Fruit fly (Drosophila melanogaster) whole organism, prepupa: ENCODE measurements around the gene Prosalpha2.

Experiments used
- CG10631 ChIP-seq: fragments of 200-800 bp; sonication (Bioruptor generic); optimal IDR thresholded peaks from 2 replicates; lab custom pipeline; 2016; ENCODE audit warnings: missing biosample characterization, missing genetic modification characterization
- CG10669 ChIP-seq: fragments of 200-800 bp; sonication (Bioruptor generic); optimal IDR thresholded peaks from 3 replicates; lab custom pipeline; 2018; ENCODE audit warnings: missing biosample characterization, mild to moderate bottlenecking, missing genetic modification characterization, moderate library complexity
- CG11294 ChIP-seq: fragments of 200-800 bp; sonication (Bioruptor generic); IDR thresholded peaks from 2 replicates; pipeline ENCODE4 v1.3.6; 2022; ENCODE audit warnings: missing biosample characterization, missing genetic modification characterization
- CG11762 ChIP-seq: fragments of 200-800 bp; sonication (Bioruptor generic); optimal IDR thresholded peaks from 3 replicates; lab custom pipeline; 2016; ENCODE audit warnings: missing biosample characterization, missing genetic modification characterization; ENCODE audit not compliant: insufficient read depth
- CG15336 ChIP-seq: fragments of 200-800 bp; sonication (Bioruptor generic); IDR thresholded peaks from 2 replicates; pipeline ENCODE4 v1.3.6; 2022; ENCODE audit warnings: missing biosample characterization, missing genetic modification characterization
- CG16779 ChIP-seq: fragments of 200-800 bp; sonication (Bioruptor generic); optimal IDR thresholded peaks from 3 replicates; lab custom pipeline; 2017; ENCODE audit warnings: missing biosample characterization, mild to moderate bottlenecking, missing genetic modification characterization
- CG3032 ChIP-seq: fragments of 200-800 bp; optimal IDR thresholded peaks from 2 replicates; lab custom pipeline; 2019; ENCODE audit warnings: missing biosample characterization, mild to moderate bottlenecking, missing genetic modification characterization, moderate library complexity
- CG31627 ChIP-seq: fragments of 200-800 bp; sonication (Bioruptor generic); optimal IDR thresholded peaks from 3 replicates; lab custom pipeline; 2016; ENCODE audit warnings: missing biosample characterization, missing genetic modification characterization
- CG32006 ChIP-seq: fragments of 200-800 bp; sonication (Bioruptor generic); optimal IDR thresholded peaks from 3 replicates; lab custom pipeline; 2017; ENCODE audit warnings: missing biosample characterization, mild to moderate bottlenecking, missing genetic modification characterization
- CG4318 ChIP-seq: fragments of 200-800 bp; sonication (Bioruptor generic); optimal IDR thresholded peaks from 3 replicates; lab custom pipeline; 2017; ENCODE audit warnings: missing biosample characterization, mild to moderate bottlenecking, missing genetic modification characterization
- CG6163 ChIP-seq: fragments of 200-800 bp; sonication (Bioruptor generic); IDR thresholded peaks from 3 replicates; pipeline ENCODE4 v1.3.6; 2022; ENCODE audit warnings: missing biosample characterization, missing genetic modification characterization
- CG6276 ChIP-seq: fragments of 200-800 bp; sonication (Bioruptor generic); optimal IDR thresholded peaks from 2 replicates; lab custom pipeline; 2017; ENCODE audit warnings: missing biosample characterization, mild to moderate bottlenecking, missing genetic modification characterization
- CG6792 ChIP-seq: fragments of 200-800 bp; sonication (Bioruptor generic); optimal IDR thresholded peaks from 3 replicates; lab custom pipeline; 2016; ENCODE audit warnings: missing biosample characterization, missing genetic modification characterization
- CG6808 ChIP-seq: fragments of 200-800 bp; sonication (Bioruptor generic); optimal IDR thresholded peaks from 3 replicates; lab custom pipeline; 2017; ENCODE audit warnings: missing biosample characterization, missing genetic modification characterization, mild to moderate bottlenecking, moderate library complexity, missing genetic modification reagents
- CG6854 ChIP-seq: fragments of 200-800 bp; sonication (Bioruptor generic); optimal IDR thresholded peaks from 2 replicates; lab custom pipeline; 2017; ENCODE audit warnings: missing biosample characterization, mild to moderate bottlenecking, missing genetic modification characterization
- CG7368 ChIP-seq: fragments of 200-800 bp; sonication (Bioruptor generic); optimal IDR thresholded peaks from 3 replicates; lab custom pipeline; 2016; ENCODE audit warnings: missing biosample characterization, missing genetic modification characterization
- CG8119 ChIP-seq: fragments of 200-800 bp; sonication (Bioruptor generic); IDR thresholded peaks from 3 replicates; pipeline ENCODE4 v1.3.6; 2022; ENCODE audit warnings: missing biosample characterization, missing genetic modification characterization
- Eip75B ChIP-seq: fragments of 200-800 bp; sonication (Bioruptor generic); optimal IDR thresholded peaks from 3 replicates; lab custom pipeline; 2016; ENCODE audit warnings: missing biosample characterization, missing genetic modification characterization
- Eip78C ChIP-seq: fragments of 200-800 bp; sonication (Bioruptor generic); peaks from one replicate; lab custom pipeline; 2016; ENCODE audit warnings: missing biosample characterization, missing genetic modification characterization
- Ets21C ChIP-seq: fragments of 200-800 bp; sonication (Bioruptor generic); optimal IDR thresholded peaks from 3 replicates; lab custom pipeline; 2016; ENCODE audit warnings: missing biosample characterization, missing genetic modification characterization
- Ets96B ChIP-seq: fragments of 200-800 bp; optimal IDR thresholded peaks from 2 replicates; lab custom pipeline; 2019; ENCODE audit warnings: missing biosample characterization, mild to moderate bottlenecking, missing genetic modification characterization, moderate library complexity
- Gug ChIP-seq: fragments of 200-800 bp; sonication (Bioruptor generic); IDR thresholded peaks from 2 replicates; pipeline ENCODE4 v1.3.6; 2022; ENCODE audit warnings: missing biosample characterization, missing genetic modification characterization
- Hr38 ChIP-seq: sonication (Bioruptor generic); optimal IDR thresholded peaks from 2 replicates; lab custom pipeline; 2016; ENCODE audit warnings: missing biosample characterization, missing genetic modification characterization
- Lpt ChIP-seq: fragments of 200-800 bp; sonication (Bioruptor generic); optimal IDR thresholded peaks from 3 replicates; lab custom pipeline; 2016; ENCODE audit warnings: missing biosample characterization, missing genetic modification characterization
- Met ChIP-seq: fragments of 200-800 bp; sonication (Bioruptor generic); optimal IDR thresholded peaks from 3 replicates; lab custom pipeline; 2016; ENCODE audit warnings: missing biosample characterization, missing genetic modification characterization
- Sox102F ChIP-seq: fragments of 200-800 bp; sonication (Bioruptor generic); optimal IDR thresholded peaks from 2 replicates; lab custom pipeline; 2016; ENCODE audit warnings: missing biosample characterization, mild to moderate bottlenecking, missing genetic modification characterization
- Sox14 ChIP-seq: fragments of 200-800 bp; sonication (Bioruptor generic); optimal IDR thresholded peaks from 3 replicates; lab custom pipeline; 2016; ENCODE audit warnings: missing biosample characterization, missing genetic modification characterization
- achi ChIP-seq: fragments of 200-800 bp; sonication (Bioruptor generic); optimal IDR thresholded peaks from 3 replicates; lab custom pipeline; 2016; ENCODE audit warnings: missing biosample characterization, missing genetic modification characterization
- dac ChIP-seq: fragments of 200-800 bp; sonication (Bioruptor generic); optimal IDR thresholded peaks from 2 replicates; lab custom pipeline; 2017; ENCODE audit warnings: missing biosample characterization, mild to moderate bottlenecking, missing genetic modification characterization
- dsx ChIP-seq: fragments of 200-800 bp; optimal IDR thresholded peaks from 3 replicates; lab custom pipeline; 2019; ENCODE audit warnings: missing biosample characterization, mild to moderate bottlenecking, missing genetic modification characterization, moderate library complexity; ENCODE audit not compliant: poor library complexity, severe bottlenecking
- eg ChIP-seq: fragments of 200-800 bp; sonication (Bioruptor generic); IDR thresholded peaks from 3 replicates; pipeline ENCODE4 v1.3.6; 2022; ENCODE audit warnings: missing biosample characterization, missing genetic modification characterization
- esn ChIP-seq: fragments of 200-800 bp; sonication (Bioruptor generic); optimal IDR thresholded peaks from 2 replicates; lab custom pipeline; 2016; ENCODE audit warnings: missing biosample characterization, mild to moderate bottlenecking, missing genetic modification characterization, moderate library complexity
- fd59A ChIP-seq: fragments of 200-800 bp; sonication (Bioruptor generic); optimal IDR thresholded peaks from 2 replicates; lab custom pipeline; 2017; ENCODE audit warnings: missing biosample characterization, mild to moderate bottlenecking, missing genetic modification characterization, missing genetic modification reagents
- fd85E ChIP-seq: fragments of 200-800 bp; sonication (Bioruptor generic); optimal IDR thresholded peaks from 3 replicates; lab custom pipeline; 2016; ENCODE audit warnings: missing biosample characterization, missing genetic modification characterization
- fkh ChIP-seq: fragments of 200-800 bp; sonication (Bioruptor generic); optimal IDR thresholded peaks from 3 replicates; lab custom pipeline; 2017; ENCODE audit warnings: missing biosample characterization, mild to moderate bottlenecking, missing genetic modification characterization, moderate library complexity
- net ChIP-seq: fragments of 200-800 bp; sonication (Bioruptor generic); optimal IDR thresholded peaks from 3 replicates; lab custom pipeline; 2016; ENCODE audit warnings: missing biosample characterization, missing genetic modification characterization
- spab ChIP-seq: fragments of 200-800 bp; sonication (Bioruptor generic); optimal IDR thresholded peaks from 2 replicates; lab custom pipeline; 2017; ENCODE audit warnings: missing biosample characterization, mild to moderate bottlenecking, missing genetic modification characterization, missing genetic modification reagents
- ss ChIP-seq, 2 experiments: fragments of 200-800 bp; sonication (Bioruptor generic); optimal IDR thresholded peaks; 2 replicates in 1 of 2; 3 replicates in 1 of 2; lab custom pipeline; 2017 to 2018; ENCODE audit warnings: mild to moderate bottlenecking in 2 of 2, missing biosample characterization in 2 of 2, missing genetic modification characterization in 2 of 2, moderate library complexity in 1 of 2
- svp ChIP-seq: fragments of 200-800 bp; sonication (Bioruptor generic); peaks from one replicate; lab custom pipeline; 2016; ENCODE audit warnings: missing biosample characterization, missing genetic modification characterization
- topi ChIP-seq: fragments of 200-800 bp; sonication (Bioruptor generic); optimal IDR thresholded peaks from 3 replicates; lab custom pipeline; 2016; ENCODE audit warnings: missing biosample characterization, missing genetic modification characterization
- vri ChIP-seq: fragments of 200-800 bp; sonication (Bioruptor generic); optimal IDR thresholded peaks from 3 replicates; lab custom pipeline; 2016; ENCODE audit warnings: missing biosample characterization, mild to moderate bottlenecking, missing genetic modification characterization

Prosalpha2 gene

dm6 chr3R:12406235-12407196 lies 24.6 kb upstream of the Prosalpha2 start, which contains the start of gene CG5167 (continued):
- TF ChIP-seq svp (GFP tag; lab: Kevin White, UChicago) (peak; percentile 69), Lpt (GFP tag; lab: Kevin White, UChicago) (peak; percentile 9), dac (GFP tag; lab: Kevin White, UChicago) (no peak), Ets96B (peak; percentile 25), CG6163 (GFP tag; lab: Robert Waterston, UW) (peak; percentile 15; the same call in 1 of the 3 replicates), CG10631 (no peak), CG10669 (GFP tag; lab: Kevin White, UChicago) (no peak), CG3032 (tag; lab: Kevin White, UChicago) (peak; percentile 7), spab (GFP tag; lab: Kevin White, UChicago) (peak; percentile 54), CG6792 (no peak), vri (GFP tag; lab: Kevin White, UChicago) (peak; percentile 16), fd59A (GFP tag; lab: Kevin White, UChicago) (no peak), Sox102F (GFP tag; lab: Kevin White, UChicago) (peak; percentile 46), CG31627 (GFP tag; lab: Kevin White, UChicago) (peak; percentile 26), CG6276 (peak; percentile 92), CG11762 (GFP tag; lab: Kevin White, UChicago) (peak; percentile 50), CG8119 (GFP tag; lab: Robert Waterston, UW) (peak; percentile 59), topi (peak; percentile 24), CG15336 (GFP tag; lab: Robert Waterston, UW) (peak; percentile 42; the same call in 1 of the 2 replicates), CG6854 (GFP tag; lab: Kevin White, UChicago) (peak; percentile 59), CG11294 (no peak), Met (no peak), Hr38 (GFP tag; lab: Kevin White, UChicago) (no peak), esn (GFP tag; lab: Kevin White, UChicago) (peak; percentile 63), CG4318 (GFP tag; lab: Kevin White, UChicago) (no peak), CG32006 (GFP tag; lab: Kevin White, UChicago) (no peak), Eip75B (peak; percentile 46), CG6808 (GFP tag; lab: Kevin White, UChicago) (peak; percentile 76)

DNA sequence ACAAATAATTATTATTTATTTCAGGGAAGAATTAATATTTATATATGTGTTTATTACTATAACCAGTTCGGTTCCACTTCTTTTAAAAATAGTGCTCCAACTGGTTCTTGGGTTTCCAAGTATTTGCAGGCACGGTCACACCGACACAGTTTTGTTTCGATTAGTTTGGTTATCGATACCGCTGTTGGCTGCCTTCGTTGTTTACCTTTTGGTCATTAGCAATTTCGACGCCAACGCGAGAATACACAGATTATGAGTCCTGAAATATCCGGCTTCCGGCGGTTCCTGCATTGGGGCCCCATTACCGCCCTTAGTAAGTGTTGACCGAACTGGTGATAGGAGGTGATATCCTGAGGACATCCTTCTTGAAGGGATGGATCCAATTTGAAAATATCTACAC lies 23.0 kb upstream of the Prosalpha2 start, which contains the start of gene CG5196:
CG5196 (plus strand) TSS at position 157 of the 400 bp plus-strand sequence.
- peak; percentile 20; the same call in 1 of the 3 replicates for TF ChIP-seq CG6163 (GFP tag; lab: Robert Waterston, UW)
- TF ChIP-seq achi (GFP tag; lab: Kevin White, UChicago), result no peak
- TF ChIP-seq ss (GFP tag; optimal IDR thresholded peaks at IDR 0.05; lab: Kevin White, UChicago), result peak in 1 of 2 experiments; percentile 38
- peak; percentile 10 for TF ChIP-seq Ets96B
- no peak for TF ChIP-seq CG31627 (GFP tag; lab: Kevin White, UChicago)
- TF ChIP-seq CG10631, result no peak
- TF ChIP-seq dsx, result no peak
- TF ChIP-seq dac (GFP tag; lab: Kevin White, UChicago), result no peak
- TF ChIP-seq CG16779 (tag; lab: Kevin White, UChicago), result no peak
- TF ChIP-seq Sox14 (GFP tag; lab: Kevin White, UChicago), result peak; percentile 4
- no peak for TF ChIP-seq CG7368
- no peak for TF ChIP-seq fd85E (GFP tag; lab: Kevin White, UChicago)
- no peak for TF ChIP-seq CG6276
- TF ChIP-seq CG6808 (GFP tag; lab: Kevin White, UChicago), result no peak
- TF ChIP-seq fd59A (GFP tag; lab: Kevin White, UChicago), result no peak
- TF ChIP-seq net (GFP tag; lab: Kevin White, UChicago), result no peak
- peak; percentile 25 for TF ChIP-seq CG6854 (GFP tag; lab: Kevin White, UChicago)
- TF ChIP-seq topi, result no peak
- peak; percentile 25 for TF ChIP-seq esn (GFP tag; lab: Kevin White, UChicago)
- TF ChIP-seq CG15336 (GFP tag; lab: Robert Waterston, UW), result 0 out of 2 replicates have a peak, but pooled peaks have one; percentile 25
- TF ChIP-seq eg (GFP tag; lab: Robert Waterston, UW), result no peak
- no peak for TF ChIP-seq Gug (GFP tag; lab: Robert Waterston, UW)
- TF ChIP-seq fkh (GFP tag; lab: Kevin White, UChicago), result peak; percentile 93
- TF ChIP-seq Eip78C, result peak; percentile 67
- no peak for TF ChIP-seq Ets21C
- TF ChIP-seq Eip75B, result no peak
